Worm (Caenorhabditis elegans) whole organism, L4 larva: ENCODE measurements around the gene klo-2.

Experiments
- F44E2.7 ChIP-seq: fragments of 200-800 bp; sonication (Bioruptor generic); IDR thresholded peaks from 2 replicates; pipeline ENCODE4 v2.1.2; 2022; ENCODE audit warnings: missing genetic modification characterization, missing compliant biosample characterization
- Y48G9A.11 ChIP-seq: fragments of 200-800 bp; sonication (Bioruptor generic); IDR thresholded peaks from 2 replicates; pipeline ENCODE4 v1.3.6; 2022; ENCODE audit warnings: missing genetic modification reagents, missing genetic modification characterization, missing compliant biosample characterization
- dmd-6 ChIP-seq: fragments of 200-800 bp; sonication (Bioruptor generic); IDR thresholded peaks from 2 replicates; pipeline ENCODE4 v1.3.6; 2022; ENCODE audit warnings: missing genetic modification reagents, missing genetic modification characterization, missing compliant biosample characterization
- dve-1 ChIP-seq: sonication (generic microtip); optimal IDR thresholded peaks from 2 replicates; lab custom pipeline; 2017; ENCODE audit warnings: antibody characterized with exemption, mild to moderate bottlenecking, missing genetic modification characterization, missing compliant biosample characterization; ENCODE audit not compliant: insufficient read depth
- egl-27 ChIP-seq: sonication (generic microtip); optimal IDR thresholded peaks from 3 replicates; lab custom pipeline; 2017; ENCODE audit warnings: missing biosample characterization, missing genetic modification reagents, missing genetic modification characterization
- jun-1 ChIP-seq: fragments of 150-350 bp; optimal IDR thresholded peaks from 2 replicates; lab custom pipeline; 2014; ENCODE audit warnings: missing biosample characterization, missing genetic modification reagents, missing genetic modification characterization
- lin-39 ChIP-seq: fragments of 150-350 bp; optimal IDR thresholded peaks from 2 replicates; lab custom pipeline; 2014; ENCODE audit warnings: missing biosample characterization, missing genetic modification reagents, missing genetic modification characterization
- nhr-48 ChIP-seq: sonication (generic microtip); optimal IDR thresholded peaks from 2 replicates; lab custom pipeline; 2016; ENCODE audit warnings: mild to moderate bottlenecking, missing genetic modification characterization, missing compliant biosample characterization
- php-3 ChIP-seq: fragments of 200-800 bp; sonication (Bioruptor generic); IDR thresholded peaks from 2 replicates; pipeline ENCODE4 v1.3.6; 2022; ENCODE audit warnings: missing genetic modification reagents, missing genetic modification characterization, missing compliant biosample characterization

DNA sequence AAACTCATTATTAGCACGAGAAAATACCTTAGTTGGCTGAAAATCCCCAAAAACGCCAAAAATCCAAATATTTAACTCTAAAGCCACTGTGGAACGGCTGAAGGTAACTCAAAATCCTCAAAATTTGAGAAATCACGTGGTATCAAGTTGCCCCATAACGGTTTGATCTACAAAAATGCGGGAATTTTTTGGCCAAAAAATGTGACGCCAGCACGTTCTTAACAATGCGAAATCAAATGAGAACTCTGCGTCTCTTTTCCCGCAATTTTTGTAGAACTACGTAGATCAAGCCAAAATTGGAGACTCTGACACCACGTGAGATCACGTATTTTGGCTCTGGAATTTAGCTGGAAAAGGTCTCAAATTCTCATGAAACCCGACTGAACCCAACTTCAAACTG is 28.8 kb downstream of the klo-2 start:
- TF ChIP-seq F44E2.7 (GFP tag; lab: Robert Waterston, UW) (no peak), Y48G9A.11 (GFP tag; lab: Robert Waterston, UW) (no peak), dmd-6 (GFP tag; lab: Robert Waterston, UW) (no peak), nhr-48 (tag; lab: Kevin White, UChicago) (no peak), php-3 (no peak), jun-1 (no peak), dve-1 (no peak), egl-27 (no peak), lin-39 (tag; lab: Kevin White, UChicago) (no peak)
